Fruit fly (Drosophila melanogaster): ENCODE measurements around the gene Dbp80.

- TF ChIP-seq CG1621 (tag; optimal IDR thresholded peaks at IDR 0.05) (no peak), CG16779 (tag; optimal IDR thresholded peaks at IDR 0.05) (no peak), fd85E (GFP tag; optimal IDR thresholded peaks at IDR 0.05) (no peak), Sox102F (GFP tag; optimal IDR thresholded peaks at IDR 0.05) (no peak), CG31627 (GFP tag; optimal IDR thresholded peaks at IDR 0.05) (peak; percentile 30), CG6854 (GFP tag; optimal IDR thresholded peaks at IDR 0.05) (no peak), CG7368 (GFP tag; optimal IDR thresholded peaks at IDR 0.05) (no peak), CG15336 (GFP tag; IDR thresholded peaks at IDR 0.05) (no peak), CG6792 (GFP tag; optimal IDR thresholded peaks at IDR 0.05) (no peak), esn (GFP tag; optimal IDR thresholded peaks at IDR 0.05) (no peak)
These were observed at the start of gene Dbp80 for dm6 chr3L:27279041-27279671.

Data from whole organism, prepupa.